Worm (Caenorhabditis elegans) whole organism, L2 larva: Measurements from ENCODE around the gene sulp-8.

Source experiments
- C34F6.9 ChIP-seq: fragments of 150-350 bp; optimal IDR thresholded peaks from 2 replicates; lab custom pipeline; 2014; ENCODE audit warnings: missing biosample characterization, missing genetic modification characterization
- F13H6.1 ChIP-seq: sonication (generic microtip); optimal IDR thresholded peaks from 2 replicates; lab custom pipeline; 2016; ENCODE audit warnings: missing genetic modification characterization, missing compliant biosample characterization
- R02D3.7 ChIP-seq: fragments of 150-350 bp; optimal IDR thresholded peaks from 2 replicates; lab custom pipeline; 2014; ENCODE audit warnings: missing biosample characterization, missing genetic modification characterization
- Y55F3AM.14 ChIP-seq: fragments of 200-800 bp; sonication (Bioruptor generic); optimal IDR thresholded peaks from 2 replicates; lab custom pipeline; 2018; ENCODE audit warnings: mild to moderate bottlenecking, missing genetic modification characterization, missing compliant biosample characterization
- ama-1 ChIP-seq: fragments of 150-350 bp; optimal IDR thresholded peaks from 2 replicates; lab custom pipeline; 2018; ENCODE audit warnings: inconsistent platforms
- ceh-82 ChIP-seq: fragments of 150-350 bp; optimal IDR thresholded peaks from 2 replicates; lab custom pipeline; 2014; ENCODE audit warnings: missing biosample characterization, missing genetic modification characterization
- crh-2 ChIP-seq: sonication (generic microtip); optimal IDR thresholded peaks from 2 replicates; lab custom pipeline; 2017; ENCODE audit warnings: missing biosample characterization, missing genetic modification characterization
- dmd-4 ChIP-seq: sonication (generic microtip); optimal IDR thresholded peaks from 2 replicates; lab custom pipeline; 2017; ENCODE audit warnings: missing biosample characterization, missing genetic modification characterization
- egl-27 ChIP-seq: sonication (generic microtip); optimal IDR thresholded peaks from 3 replicates; lab custom pipeline; 2017; ENCODE audit warnings: missing biosample characterization, missing genetic modification reagents, missing genetic modification characterization
- elt-1 ChIP-seq: fragments of 150-350 bp; optimal IDR thresholded peaks from 2 replicates; lab custom pipeline; 2014; ENCODE audit warnings: missing biosample characterization, missing genetic modification characterization
- fos-1 ChIP-seq: fragments of 150-350 bp; optimal IDR thresholded peaks from 2 replicates; lab custom pipeline; 2014; ENCODE audit warnings: missing biosample characterization, missing genetic modification characterization
- gmeb-1 ChIP-seq: fragments of 150-350 bp; optimal IDR thresholded peaks from 2 replicates; lab custom pipeline; 2014; ENCODE audit warnings: missing biosample characterization, missing genetic modification characterization
- lin-11 ChIP-seq: fragments of 150-350 bp; sonication (generic microtip); optimal IDR thresholded peaks from 2 replicates; lab custom pipeline; 2014; ENCODE audit warnings: missing biosample characterization, missing genetic modification characterization, inconsistent platforms, mixed read lengths
- lin-39 ChIP-seq: fragments of 150-350 bp; optimal IDR thresholded peaks from 2 replicates; lab custom pipeline; 2014; ENCODE audit warnings: missing biosample characterization, missing genetic modification reagents, missing genetic modification characterization
- nhr-10 ChIP-seq: sonication (generic microtip); optimal IDR thresholded peaks from 2 replicates; lab custom pipeline; 2017; ENCODE audit warnings: missing biosample characterization, missing genetic modification characterization
- nhr-11 ChIP-seq: fragments of 150-350 bp; optimal IDR thresholded peaks from 2 replicates; lab custom pipeline; 2014; ENCODE audit warnings: missing biosample characterization, missing genetic modification characterization
- nhr-237 ChIP-seq: fragments of 150-350 bp; optimal IDR thresholded peaks from 2 replicates; lab custom pipeline; 2014; ENCODE audit warnings: missing biosample characterization, missing genetic modification characterization
- nhr-25 ChIP-seq: fragments of 150-350 bp; sonication (generic microtip); optimal IDR thresholded peaks from 3 replicates; lab custom pipeline; 2014; ENCODE audit warnings: missing biosample characterization, missing genetic modification characterization
- nhr-6 ChIP-seq: fragments of 150-350 bp; optimal IDR thresholded peaks from 2 replicates; lab custom pipeline; 2014; ENCODE audit warnings: missing biosample characterization, missing genetic modification characterization
- peb-1 ChIP-seq: fragments of 150-350 bp; optimal IDR thresholded peaks from 2 replicates; lab custom pipeline; 2014; ENCODE audit warnings: missing biosample characterization, missing genetic modification characterization
- sem-4 ChIP-seq: fragments of 150-350 bp; optimal IDR thresholded peaks from 2 replicates; lab custom pipeline; 2014; ENCODE audit warnings: missing biosample characterization, missing genetic modification reagents, missing genetic modification characterization
- skn-1 ChIP-seq: sonication (generic microtip); optimal IDR thresholded peaks from 2 replicates; lab custom pipeline; 2017; ENCODE audit warnings: missing biosample characterization, missing genetic modification characterization
- sma-3 ChIP-seq: sonication (generic microtip); optimal IDR thresholded peaks from 2 replicates; lab custom pipeline; 2016; ENCODE audit warnings: missing genetic modification reagents, missing genetic modification characterization, missing compliant biosample characterization
- snpc-4 ChIP-seq: fragments of 150-350 bp; optimal IDR thresholded peaks from 2 replicates; lab custom pipeline; 2014; ENCODE audit warnings: missing biosample characterization, missing genetic modification characterization
- unc-39 ChIP-seq: fragments of 150-350 bp; optimal IDR thresholded peaks from 2 replicates; lab custom pipeline; 2014; ENCODE audit warnings: missing biosample characterization, missing genetic modification characterization
- unc-55 ChIP-seq: fragments of 150-350 bp; sonication (generic microtip); optimal IDR thresholded peaks from 3 replicates; lab custom pipeline; 2014; ENCODE audit warnings: missing biosample characterization, missing genetic modification reagents, missing genetic modification characterization
- zag-1 ChIP-seq: fragments of 150-350 bp; optimal IDR thresholded peaks from 2 replicates; lab custom pipeline; 2014; ENCODE audit warnings: missing biosample characterization, missing genetic modification characterization
- ztf-1 ChIP-seq: fragments of 200-800 bp; sonication (Bioruptor generic); conservative IDR thresholded peaks from 2 replicates; pipeline ENCODE4 v1.3.6; 2022; ENCODE audit warnings: missing genetic modification characterization, missing compliant biosample characterization
- ztf-11 ChIP-seq: sonication (generic microtip); optimal IDR thresholded peaks from 2 replicates; lab custom pipeline; 2017; ENCODE audit warnings: missing biosample characterization, missing genetic modification characterization

Gene sulp-8

DNA sequence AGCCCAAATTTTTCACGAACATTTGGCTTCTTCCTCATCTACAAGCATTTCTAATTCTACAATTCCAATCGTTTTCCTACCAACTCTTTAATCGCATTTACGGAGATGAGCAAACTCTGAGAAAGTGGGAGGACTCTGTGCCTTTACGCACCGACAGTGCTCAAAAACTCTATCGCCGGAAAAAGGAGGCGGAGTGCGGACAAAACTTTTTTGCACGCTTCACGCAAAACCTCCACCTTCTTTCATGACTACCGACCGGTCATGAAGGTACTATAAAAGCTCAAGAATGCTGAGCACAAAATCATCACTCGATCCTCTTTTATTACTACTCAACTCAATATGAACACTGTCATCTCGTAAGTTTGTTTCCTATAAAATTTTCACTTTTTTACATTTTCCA is 48.3 kb downstream of the sulp-8 start, which contains the start of gene idpc-4:
TSS of gene idpc-4 (plus strand) at position 301 of the 400 bp plus-strand sequence.
- TF ChIP-seq egl-27 (no peak), peb-1 (tag; lab: Kevin White, UChicago) (no peak), snpc-4 (tag; lab: Kevin White, UChicago) (no peak), F13H6.1 (no peak)

DNA sequence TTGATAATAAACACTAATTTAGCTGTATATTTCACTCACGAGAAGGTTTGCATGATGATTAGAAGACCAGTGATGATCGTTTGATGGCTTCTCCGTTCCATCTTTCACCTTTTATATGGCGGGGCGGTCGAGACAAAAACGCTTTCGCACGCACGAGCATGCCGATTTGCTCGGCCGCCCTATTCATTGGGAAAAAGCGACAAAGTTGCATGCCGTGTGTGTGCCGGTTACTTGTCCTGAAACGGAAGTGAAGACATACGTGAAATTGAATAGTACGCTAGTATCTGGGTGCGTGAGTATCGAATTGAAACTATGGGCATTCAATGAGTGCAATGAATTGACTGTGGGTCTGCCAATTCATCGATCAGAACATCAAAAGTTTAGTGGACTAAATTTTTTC is 50.6 kb downstream of the sulp-8 start, which contains the start of gene idpc-5:
TSS of gene idpc-5 (minus strand) at position 101 of the 400 bp plus-strand sequence.
- TF ChIP-seq fos-1 (tag; lab: Kevin White, UChicago) (no peak), zag-1 (tag; lab: Kevin White, UChicago) (no peak), sma-3 (no peak), ztf-11 (tag; lab: Kevin White, UChicago) (no peak), lin-39 (tag; lab: Kevin White, UChicago) (no peak), unc-55 (GFP tag; lab: Kevin White, UChicago) (no peak), nhr-11 (tag; lab: Kevin White, UChicago) (no peak), nhr-25 (tag; lab: Kevin White, UChicago) (no peak), R02D3.7 (tag; lab: Kevin White, UChicago) (no peak), sem-4 (no peak), ama-1 (lab: Kevin White, UChicago) (no peak), dmd-4 (no peak)

DNA sequence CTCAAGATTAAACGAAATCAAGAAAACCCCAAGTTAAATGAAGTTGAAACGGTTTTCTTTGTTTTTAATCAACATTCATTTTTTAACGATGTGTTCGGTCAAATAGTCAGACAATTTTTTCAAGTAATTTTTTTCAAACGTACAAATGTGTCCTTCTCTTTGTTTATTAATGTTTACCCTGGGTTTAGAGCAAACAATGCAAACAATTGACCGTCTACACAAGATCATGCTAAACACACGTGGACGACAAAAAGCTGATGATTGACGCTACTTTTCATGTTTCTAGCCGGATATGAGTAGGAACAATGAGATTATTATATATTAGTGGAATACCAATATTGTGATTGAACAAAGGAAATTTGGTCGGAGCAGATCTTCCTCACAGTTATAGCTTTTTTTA is 52.0 kb downstream of the sulp-8 start:
- TF ChIP-seq sma-3 (no peak), R02D3.7 (tag; lab: Kevin White, UChicago) (no peak), sem-4 (no peak), unc-55 (GFP tag; lab: Kevin White, UChicago) (no peak), fos-1 (tag; lab: Kevin White, UChicago) (no peak), peb-1 (tag; lab: Kevin White, UChicago) (no peak), elt-1 (tag; lab: Kevin White, UChicago) (no peak), ceh-82 (tag; lab: Kevin White, UChicago) (no peak), nhr-25 (tag; lab: Kevin White, UChicago) (no peak), crh-2 (tag; lab: Kevin White, UChicago) (no peak), nhr-10 (tag; lab: Kevin White, UChicago) (no peak), Y55F3AM.14 (GFP tag; lab: Kevin White, UChicago) (no peak), gmeb-1 (tag; lab: Kevin White, UChicago) (no peak), ztf-1 (GFP tag; lab: Robert Waterston, UW) (no peak), egl-27 (no peak)

DNA sequence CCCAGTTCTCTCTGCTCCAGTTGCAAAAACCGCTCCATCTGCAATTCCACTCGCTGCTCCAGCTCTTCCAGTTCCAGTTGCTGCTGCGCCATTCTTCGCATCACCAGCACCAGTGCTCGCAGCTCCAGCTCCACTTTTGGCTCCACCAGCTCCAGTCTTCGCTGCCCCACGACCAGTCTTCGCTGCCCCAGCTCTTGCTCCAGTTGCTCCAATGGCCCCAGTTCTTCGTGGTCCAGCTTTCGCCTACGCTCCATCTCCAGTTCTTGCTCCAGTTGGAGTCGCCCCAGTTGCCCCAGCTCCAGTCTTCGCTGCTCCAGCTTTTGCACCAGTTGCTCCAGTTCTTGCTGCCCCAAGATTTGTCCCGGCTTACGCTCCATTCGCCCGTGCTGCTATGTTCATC is 53.0 kb downstream of the sulp-8 start:
- TF ChIP-seq nhr-6 (tag; lab: Kevin White, UChicago) (no peak), elt-1 (tag; lab: Kevin White, UChicago) (no peak), skn-1 (tag; lab: Kevin White, UChicago) (no peak), lin-39 (tag; lab: Kevin White, UChicago) (no peak), nhr-11 (tag; lab: Kevin White, UChicago) (no peak), sem-4 (no peak), snpc-4 (tag; lab: Kevin White, UChicago) (no peak), nhr-237 (tag; lab: Kevin White, UChicago) (no peak), ama-1 (lab: Kevin White, UChicago) (no peak), unc-55 (GFP tag; lab: Kevin White, UChicago) (no peak), lin-11 (tag; lab: Kevin White, UChicago) (no peak), gmeb-1 (tag; lab: Kevin White, UChicago) (no peak), C34F6.9 (tag; lab: Kevin White, UChicago) (no peak), zag-1 (tag; lab: Kevin White, UChicago) (no peak), nhr-25 (tag; lab: Kevin White, UChicago) (no peak), unc-39 (no peak), Y55F3AM.14 (GFP tag; lab: Kevin White, UChicago) (no peak)
- TF ChIP-seq, all 48 proteins: peak for 0
